Worm (Caenorhabditis elegans): Measurements from ENCODE around the gene nhr-274.
"Not testable (repeated sequence)": the region's sequence is repeated elsewhere in the genome, so short reads cannot be mapped to it uniquely, and the experiment has no call there.

nhr-274 gene

DNA sequence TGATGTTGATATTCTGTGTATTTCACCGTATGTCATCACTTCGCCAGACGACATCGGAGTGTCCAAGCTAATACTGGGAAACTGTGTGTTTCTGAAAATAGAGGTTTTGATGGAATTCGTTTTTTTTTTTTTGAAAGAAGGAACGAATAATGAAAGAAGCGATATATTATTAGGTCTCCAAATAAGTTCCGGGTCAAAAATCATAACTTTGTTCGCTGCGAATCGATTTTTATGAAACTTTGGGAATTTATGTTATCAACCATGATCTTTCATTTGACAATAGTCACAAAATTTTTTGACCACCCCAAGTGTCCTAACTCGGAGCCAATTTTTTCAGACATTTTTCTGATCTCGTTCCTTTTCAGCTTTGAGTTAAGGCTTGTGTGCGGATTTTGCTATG, at the start of gene nhr-274:
nhr-274 (minus strand) TSS at position 101 of the 400 bp plus-strand sequence.
- TF ChIP-seq B0310.2 (tag; optimal IDR thresholded peaks at IDR 0.05); ceh-13 (GFP tag; optimal IDR thresholded peaks at IDR 0.05); hmg-4 (GFP tag; optimal IDR thresholded peaks at IDR 0.05): not testable (repeated sequence)

DNA sequence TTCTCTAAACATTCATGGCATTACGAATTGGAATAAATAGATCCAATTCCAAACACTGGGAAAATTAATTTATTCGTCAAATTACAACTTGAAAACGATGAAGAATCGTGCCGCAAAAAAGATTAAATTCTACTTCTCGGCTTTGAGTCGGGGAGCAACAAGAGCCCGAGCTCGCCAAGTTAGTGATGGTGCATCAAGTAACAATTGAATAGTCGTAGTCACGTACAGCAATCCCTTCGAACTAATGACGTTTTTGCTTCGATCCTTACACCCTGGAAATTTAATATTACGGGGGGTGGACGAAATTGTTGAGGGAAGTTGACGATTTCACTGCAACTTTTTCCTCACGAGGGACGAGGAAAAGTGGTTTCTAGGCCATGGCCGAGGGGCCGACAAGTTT, 46.6 kb upstream of the nhr-274 start:
- TF ChIP-seq flt-1 (GFP tag; IDR thresholded peaks at IDR 0.05): no peak
- TF ChIP-seq ets-7 (tag; optimal IDR thresholded peaks at IDR 0.05): no peak
- no peak for TF ChIP-seq scrt-1 (GFP tag; IDR thresholded peaks at IDR 0.05)
- no peak for TF ChIP-seq tbx-11 (GFP tag; IDR thresholded peaks at IDR 0.05)
- no peak for TF ChIP-seq F13C5.2 (tag; optimal IDR thresholded peaks at IDR 0.05)
- no peak for TF ChIP-seq hmg-4 (GFP tag; optimal IDR thresholded peaks at IDR 0.05)
- TF ChIP-seq tbx-37 (GFP tag; conservative IDR thresholded peaks at IDR 0.05): no peak
- no peak for TF ChIP-seq pes-1 (GFP tag; IDR thresholded peaks at IDR 0.05)
- no peak for TF ChIP-seq hmbx-1 (tag; optimal IDR thresholded peaks at IDR 0.05)
- no peak for TF ChIP-seq aly-1 (tag; optimal IDR thresholded peaks at IDR 0.05)
- no peak for TF ChIP-seq ama-1 (optimal IDR thresholded peaks at IDR 0.05)
- no peak for TF ChIP-seq B0310.2 (tag; optimal IDR thresholded peaks at IDR 0.05)
- TF ChIP-seq sea-1 (GFP tag; conservative IDR thresholded peaks at IDR 0.05): no peak

DNA sequence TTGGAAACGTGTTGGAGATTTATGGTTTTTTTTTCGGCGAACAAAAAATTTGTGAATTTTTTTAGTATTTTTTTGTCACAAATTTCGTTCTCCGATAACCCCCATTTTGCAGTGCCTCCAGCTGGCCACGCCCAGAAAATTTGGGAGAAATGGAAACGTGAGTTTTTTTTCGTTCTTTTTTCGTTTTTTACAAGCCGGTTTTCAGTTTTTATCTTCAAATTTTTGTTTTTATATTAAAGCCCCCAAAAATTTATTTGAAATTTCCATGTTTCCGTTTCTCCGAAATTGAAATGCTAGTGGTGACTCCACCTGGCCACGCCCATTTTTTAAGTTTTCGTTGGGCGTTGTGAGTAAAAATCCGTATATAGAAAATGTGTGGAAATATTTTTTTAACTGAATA, 42.1 kb upstream of the nhr-274 start:
- TF ChIP-seq B0310.2 (tag; optimal IDR thresholded peaks at IDR 0.05): no peak
- TF ChIP-seq pes-1 (GFP tag; IDR thresholded peaks at IDR 0.05): peak; percentile 73
- TF ChIP-seq ceh-36 (tag; optimal IDR thresholded peaks at IDR 0.05): no peak
- no peak for TF ChIP-seq ama-1 (optimal IDR thresholded peaks at IDR 0.05)
- TF ChIP-seq hnd-1 (tag; optimal IDR thresholded peaks at IDR 0.05): peak; percentile 34
- TF ChIP-seq ceh-13 (GFP tag; optimal IDR thresholded peaks at IDR 0.05): peak; percentile 25
- TF ChIP-seq hmbx-1 (tag; optimal IDR thresholded peaks at IDR 0.05): no peak
- no peak for TF ChIP-seq flt-1 (GFP tag; IDR thresholded peaks at IDR 0.05)
- TF ChIP-seq tra-4 (tag; optimal IDR thresholded peaks at IDR 0.05): no peak
- TF ChIP-seq ets-7 (tag; optimal IDR thresholded peaks at IDR 0.05): no peak
- no peak for TF ChIP-seq sea-1 (GFP tag; conservative IDR thresholded peaks at IDR 0.05)
- TF ChIP-seq F13C5.2 (tag; optimal IDR thresholded peaks at IDR 0.05): no peak
- TF ChIP-seq scrt-1 (GFP tag; IDR thresholded peaks at IDR 0.05): no peak
- no peak for TF ChIP-seq hmg-4 (GFP tag; optimal IDR thresholded peaks at IDR 0.05)
- TF ChIP-seq aly-1 (tag; optimal IDR thresholded peaks at IDR 0.05): peak; percentile 1
- no peak for TF ChIP-seq tbx-37 (GFP tag; conservative IDR thresholded peaks at IDR 0.05)
- TF ChIP-seq tbx-11 (GFP tag; IDR thresholded peaks at IDR 0.05): no peak

DNA sequence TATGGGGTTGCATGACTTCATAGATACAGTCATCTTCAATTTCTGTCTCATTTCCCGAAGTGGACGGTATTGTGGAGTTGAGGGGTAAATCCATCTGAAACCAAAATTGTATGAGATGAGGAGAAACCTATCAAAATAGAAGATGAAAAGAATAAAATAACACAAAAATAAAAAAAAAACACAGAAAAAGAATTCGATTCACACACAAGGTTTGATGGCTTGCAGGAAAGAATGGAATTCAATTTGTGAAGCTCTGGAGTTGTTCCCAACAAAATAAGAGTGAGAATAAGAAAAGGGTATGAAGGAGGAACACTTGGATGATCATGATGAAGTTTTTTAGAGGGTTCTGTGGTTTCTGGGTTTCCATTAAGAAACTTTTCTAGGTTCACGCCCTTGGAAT, 37.0 kb upstream of the nhr-274 start, which contains the start of gene Y41D4B.24:
Y41D4B.24 (minus strand) TSS at position 101 of the 400 bp plus-strand sequence.
- TF ChIP-seq ceh-36 (tag; optimal IDR thresholded peaks at IDR 0.05) (no peak), ama-1 (optimal IDR thresholded peaks at IDR 0.05) (no peak), B0310.2 (tag; optimal IDR thresholded peaks at IDR 0.05) (no peak), hmg-4 (GFP tag; optimal IDR thresholded peaks at IDR 0.05) (no peak), tra-4 (tag; optimal IDR thresholded peaks at IDR 0.05) (no peak), F13C5.2 (tag; optimal IDR thresholded peaks at IDR 0.05) (no peak), scrt-1 (GFP tag; IDR thresholded peaks at IDR 0.05) (no peak)

DNA sequence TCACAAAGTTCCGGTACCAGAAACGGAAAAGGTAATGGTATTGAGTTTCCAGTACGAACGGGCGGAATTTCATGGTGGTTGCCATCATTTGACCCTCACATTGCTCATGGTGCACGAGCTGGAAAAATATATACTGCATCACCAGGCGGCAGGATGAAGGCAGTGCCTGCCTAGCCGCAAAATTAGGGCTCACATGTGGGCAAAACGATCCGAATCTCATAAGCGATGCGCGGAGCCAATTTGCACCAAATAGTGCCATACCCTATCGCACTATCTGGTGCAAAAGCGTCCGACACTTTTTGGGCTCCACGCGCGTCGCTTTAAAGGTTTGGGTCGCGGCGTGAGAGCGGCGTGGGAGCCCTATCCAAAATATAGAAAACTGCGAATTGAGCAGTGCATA, 34.1 kb upstream of the nhr-274 start:
- TF ChIP-seq hmg-4 (GFP tag; optimal IDR thresholded peaks at IDR 0.05): no peak
- TF ChIP-seq ceh-13 (GFP tag; optimal IDR thresholded peaks at IDR 0.05): no peak
- TF ChIP-seq B0310.2 (tag; optimal IDR thresholded peaks at IDR 0.05): no peak
- TF ChIP-seq ets-7 (tag; optimal IDR thresholded peaks at IDR 0.05): no peak
- no peak for TF ChIP-seq F13C5.2 (tag; optimal IDR thresholded peaks at IDR 0.05)
- no peak for TF ChIP-seq tbx-11 (GFP tag; IDR thresholded peaks at IDR 0.05)
- no peak for TF ChIP-seq sea-1 (GFP tag; conservative IDR thresholded peaks at IDR 0.05)
- no peak for TF ChIP-seq hnd-1 (tag; optimal IDR thresholded peaks at IDR 0.05)
- TF ChIP-seq ceh-36 (tag; optimal IDR thresholded peaks at IDR 0.05): no peak
- TF ChIP-seq ama-1 (optimal IDR thresholded peaks at IDR 0.05): no peak
- no peak for TF ChIP-seq tbx-37 (GFP tag; conservative IDR thresholded peaks at IDR 0.05)
- no peak for TF ChIP-seq scrt-1 (GFP tag; IDR thresholded peaks at IDR 0.05)

DNA sequence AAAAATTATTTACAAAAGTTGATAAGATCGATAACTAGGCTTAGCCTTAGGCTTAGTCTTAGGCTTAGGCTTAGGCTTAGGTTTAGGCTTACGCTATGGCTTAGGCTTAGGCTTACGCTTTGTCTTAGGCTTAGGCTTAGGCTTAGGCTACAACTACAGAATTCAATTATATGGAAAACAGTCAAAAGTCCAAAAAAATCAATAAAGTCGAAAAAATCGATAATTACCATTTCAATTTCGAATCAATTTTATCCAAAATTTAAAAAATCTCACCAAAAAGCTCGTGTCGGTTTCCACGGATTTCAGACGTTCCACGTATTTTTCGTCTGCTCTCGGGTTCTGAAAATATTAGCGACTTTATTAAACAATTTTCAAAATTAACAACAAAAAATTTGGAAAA, 31.8 kb upstream of the nhr-274 start:
- peak; percentile 7 for TF ChIP-seq ceh-36 (tag; optimal IDR thresholded peaks at IDR 0.05)
- TF ChIP-seq flt-1 (GFP tag; IDR thresholded peaks at IDR 0.05): no peak

DNA sequence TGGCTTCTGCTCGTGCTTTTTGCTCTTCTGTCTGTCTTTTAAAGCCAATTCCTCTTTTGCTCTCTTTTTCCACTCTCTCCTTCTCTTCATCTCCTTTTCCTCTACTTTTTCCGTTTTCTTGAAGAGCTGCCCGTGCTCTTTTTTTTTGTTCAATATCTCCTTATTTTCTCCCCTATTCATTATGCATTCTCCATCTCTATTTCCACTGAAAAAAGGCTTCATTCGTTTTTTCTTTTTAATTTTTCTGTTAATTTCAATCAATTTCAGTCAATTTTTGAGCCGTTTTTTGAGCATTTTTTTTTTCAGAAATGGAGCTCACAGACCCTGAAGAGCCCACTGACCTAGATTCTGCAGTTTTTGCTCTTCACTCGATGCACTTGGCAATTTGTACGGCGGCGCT, 27.3 kb upstream of the nhr-274 start, which contains the start of gene Y41D4B.1:
Y41D4B.1 (plus strand) TSS at position 301 of the 400 bp plus-strand sequence.
- TF ChIP-seq aly-1 (tag; optimal IDR thresholded peaks at IDR 0.05): no peak

DNA sequence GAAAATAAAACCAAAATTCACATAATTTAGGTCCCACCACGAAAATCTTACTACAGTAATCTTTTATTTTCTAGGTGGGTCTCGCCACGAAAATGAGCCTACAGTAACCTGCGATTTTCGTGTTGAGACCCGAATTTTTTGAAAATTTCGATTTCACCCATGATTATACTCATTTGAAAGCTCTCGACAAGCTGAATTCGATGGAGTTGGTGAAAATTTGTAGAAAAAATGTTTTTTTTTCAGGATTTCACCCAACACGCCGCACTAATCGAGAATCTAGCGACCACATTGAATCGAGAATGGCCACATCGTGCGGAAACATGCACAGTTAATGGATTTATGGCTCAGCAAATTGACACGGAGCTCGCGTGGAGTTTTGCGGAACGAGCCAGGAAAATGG, 17.8 kb upstream of the nhr-274 start:
- TF ChIP-seq ets-7 (tag; optimal IDR thresholded peaks at IDR 0.05): no peak
- no peak for TF ChIP-seq pes-1 (GFP tag; IDR thresholded peaks at IDR 0.05)
- no peak for TF ChIP-seq flt-1 (GFP tag; IDR thresholded peaks at IDR 0.05)
- no peak for TF ChIP-seq ceh-13 (GFP tag; optimal IDR thresholded peaks at IDR 0.05)
- no peak for TF ChIP-seq ceh-36 (tag; optimal IDR thresholded peaks at IDR 0.05)
- TF ChIP-seq scrt-1 (GFP tag; IDR thresholded peaks at IDR 0.05): no peak
- no peak for TF ChIP-seq sea-1 (GFP tag; conservative IDR thresholded peaks at IDR 0.05)
- TF ChIP-seq tbx-37 (GFP tag; conservative IDR thresholded peaks at IDR 0.05): no peak
- TF ChIP-seq aly-1 (tag; optimal IDR thresholded peaks at IDR 0.05): no peak

DNA sequence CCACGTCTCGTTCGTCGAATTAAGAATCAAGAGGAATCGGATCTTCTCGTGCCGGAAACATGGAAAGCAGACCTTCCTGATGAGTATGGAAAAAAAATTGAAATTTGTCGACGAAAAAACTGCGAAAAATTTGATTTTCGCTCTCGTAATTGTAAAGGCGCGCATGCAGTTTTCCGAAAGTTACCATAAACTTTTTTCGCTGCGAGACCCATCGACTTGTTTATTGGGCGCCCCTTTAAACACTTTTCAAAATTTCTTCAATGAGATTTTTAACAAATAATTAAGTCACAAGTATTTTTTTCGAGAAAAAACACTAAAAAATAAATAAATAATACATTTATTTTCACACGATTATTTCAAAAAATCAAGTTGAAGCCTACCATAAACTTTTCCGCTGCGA, 15.6 kb upstream of the nhr-274 start:
- no peak for TF ChIP-seq tra-4 (tag; optimal IDR thresholded peaks at IDR 0.05)
- TF ChIP-seq hmg-4 (GFP tag; optimal IDR thresholded peaks at IDR 0.05): no peak
- no peak for TF ChIP-seq scrt-1 (GFP tag; IDR thresholded peaks at IDR 0.05)
- no peak for TF ChIP-seq tbx-37 (GFP tag; conservative IDR thresholded peaks at IDR 0.05)
- no peak for TF ChIP-seq ceh-13 (GFP tag; optimal IDR thresholded peaks at IDR 0.05)
- TF ChIP-seq ets-7 (tag; optimal IDR thresholded peaks at IDR 0.05): no peak
- no peak for TF ChIP-seq pes-1 (GFP tag; IDR thresholded peaks at IDR 0.05)
